Worm (Caenorhabditis elegans) whole organism, young adult: ENCODE measurements around the gene rml-3.

Experiments used
- C17E4.6 ChIP-seq: fragments of 200-800 bp; sonication (Bioruptor generic); IDR thresholded peaks from 2 replicates; pipeline ENCODE4 v1.3.6; 2022; ENCODE audit warnings: missing genetic modification reagents, missing genetic modification characterization, missing compliant biosample characterization
- F23B12.7 ChIP-seq: sonication (generic microtip); optimal IDR thresholded peaks from 2 replicates; lab custom pipeline; 2017; ENCODE audit warnings: missing genetic modification characterization, mild to moderate bottlenecking, missing compliant biosample characterization, antibody characterized with exemption, moderate library complexity; ENCODE audit not compliant: insufficient read depth
- F39B2.1 ChIP-seq: fragments of 200-800 bp; sonication (Bioruptor generic); IDR thresholded peaks from 2 replicates; pipeline ENCODE4 v1.3.6; 2022; ENCODE audit warnings: missing genetic modification reagents, missing genetic modification characterization, missing compliant biosample characterization
- F52B5.7 ChIP-seq: sonication (generic microtip); optimal IDR thresholded peaks from 2 replicates; lab custom pipeline; 2016; ENCODE audit warnings: mild to moderate bottlenecking, missing genetic modification characterization, missing compliant biosample characterization
- F57A8.1 ChIP-seq: fragments of 200-800 bp; sonication (Bioruptor generic); optimal IDR thresholded peaks from 2 replicates; lab custom pipeline; 2018; ENCODE audit warnings: mild to moderate bottlenecking, missing genetic modification characterization, moderate library complexity, missing compliant biosample characterization
- F57C9.4 ChIP-seq: sonication (generic microtip); optimal IDR thresholded peaks from 2 replicates; lab custom pipeline; 2017; ENCODE audit warnings: mild to moderate bottlenecking, missing genetic modification characterization, missing compliant biosample characterization
- K12H6.12 ChIP-seq: fragments of 200-800 bp; sonication (Bioruptor generic); optimal IDR thresholded peaks from 2 replicates; lab custom pipeline; 2018; ENCODE audit warnings: mild to moderate bottlenecking, missing genetic modification characterization, missing compliant biosample characterization
- T07F8.4 ChIP-seq: sonication (generic microtip); optimal IDR thresholded peaks from 2 replicates; lab custom pipeline; 2016; ENCODE audit warnings: mild to moderate bottlenecking, missing genetic modification characterization, moderate library complexity, missing compliant biosample characterization
- ZK185.1 ChIP-seq: sonication (generic microtip); optimal IDR thresholded peaks from 2 replicates; lab custom pipeline; 2016; ENCODE audit warnings: mild to moderate bottlenecking, missing genetic modification characterization, missing compliant biosample characterization; ENCODE audit not compliant: poor library complexity, severe bottlenecking
- akir-1 ChIP-seq: fragments of 200-800 bp; sonication (Bioruptor generic); optimal IDR thresholded peaks from 2 replicates; lab custom pipeline; 2018; ENCODE audit warnings: mild to moderate bottlenecking, missing genetic modification characterization, moderate library complexity, missing compliant biosample characterization
- cebp-2 ChIP-seq: fragments of 200-800 bp; sonication (Bioruptor generic); IDR thresholded peaks from 2 replicates; pipeline ENCODE4 v1.3.6; 2022; ENCODE audit warnings: missing genetic modification characterization, missing compliant biosample characterization
- ceh-27 ChIP-seq: fragments of 200-800 bp; sonication (Bioruptor generic); optimal IDR thresholded peaks from 2 replicates; lab custom pipeline; 2018; ENCODE audit warnings: mild to moderate bottlenecking, missing genetic modification characterization, moderate library complexity, missing compliant biosample characterization
- ceh-40 ChIP-seq: fragments of 200-800 bp; sonication (Bioruptor generic); IDR thresholded peaks from 2 replicates; pipeline ENCODE4 v1.3.6; 2022; ENCODE audit warnings: missing genetic modification characterization, missing compliant biosample characterization
- ceh-58 ChIP-seq: fragments of 200-800 bp; sonication (Bioruptor generic); IDR thresholded peaks from 2 replicates; pipeline ENCODE4 v1.3.6; 2022; ENCODE audit warnings: missing genetic modification characterization, missing compliant biosample characterization
- efl-1 ChIP-seq: fragments of 150-350 bp; optimal IDR thresholded peaks from 2 replicates; lab custom pipeline; 2014; ENCODE audit warnings: missing biosample characterization, missing genetic modification reagents, missing genetic modification characterization
- gei-17 ChIP-seq: fragments of 200-800 bp; sonication (Bioruptor generic); optimal IDR thresholded peaks from 2 replicates; lab custom pipeline; 2018; ENCODE audit warnings: mild to moderate bottlenecking, missing genetic modification characterization, missing compliant biosample characterization
- him-1 ChIP-seq: sonication (generic microtip); optimal IDR thresholded peaks from 2 replicates; lab custom pipeline; 2016; ENCODE audit warnings: missing genotype, missing genetic modification reagents, missing genetic modification characterization, missing compliant biosample characterization
- hlh-12 ChIP-seq: sonication (generic microtip); optimal IDR thresholded peaks from 2 replicates; lab custom pipeline; 2016; ENCODE audit warnings: missing genetic modification characterization, missing compliant biosample characterization
- hmg-1.2 ChIP-seq: fragments of 200-800 bp; sonication (Bioruptor generic); IDR thresholded peaks from 2 replicates; pipeline ENCODE4 v1.3.6; 2022; ENCODE audit warnings: missing genetic modification reagents, missing genetic modification characterization, missing compliant biosample characterization
- lag-1 ChIP-seq: fragments of 200-800 bp; sonication (Bioruptor generic); IDR thresholded peaks from 2 replicates; pipeline ENCODE4 v1.3.6; 2022; ENCODE audit warnings: missing genetic modification reagents, missing genetic modification characterization, missing compliant biosample characterization
- let-607 ChIP-seq, 2 experiments: fragments of 200-800 bp in 1 of 2; sonication (Bioruptor generic) in 1 of 2; sonication (generic microtip) in 1 of 2; optimal IDR thresholded peaks; 2 replicates each; lab custom pipeline; 2016 to 2018; ENCODE audit warnings: mild to moderate bottlenecking in 2 of 2, missing compliant biosample characterization in 2 of 2, missing genetic modification characterization in 2 of 2, moderate library complexity in 2 of 2, missing genotype in 1 of 2
- lin-40 ChIP-seq: sonication (generic microtip); optimal IDR thresholded peaks from 2 replicates; lab custom pipeline; 2016; ENCODE audit warnings: missing genetic modification characterization, mild to moderate bottlenecking, missing compliant biosample characterization, missing genotype, missing genetic modification reagents
- lin-54 ChIP-seq: fragments of 200-800 bp; sonication (Bioruptor generic); optimal IDR thresholded peaks from 2 replicates; lab custom pipeline; 2018; ENCODE audit warnings: mild to moderate bottlenecking, missing genetic modification characterization, missing compliant biosample characterization
- madf-3 ChIP-seq: fragments of 200-800 bp; sonication (Bioruptor generic); IDR thresholded peaks from 2 replicates; pipeline ENCODE4 v1.3.6; 2022; ENCODE audit warnings: missing genetic modification reagents, missing genetic modification characterization, missing compliant biosample characterization
- nfya-1 ChIP-seq: sonication (generic microtip); optimal IDR thresholded peaks from 2 replicates; lab custom pipeline; 2017; ENCODE audit warnings: antibody characterized with exemption, missing compliant biosample characterization, missing genetic modification characterization, borderline replicate concordance; ENCODE audit not compliant: insufficient read depth
- nhr-80 ChIP-seq: sonication (generic microtip); optimal IDR thresholded peaks from 2 replicates; lab custom pipeline; 2016; ENCODE audit warnings: missing genetic modification characterization, missing compliant biosample characterization
- pbrm-1 ChIP-seq: fragments of 200-800 bp; sonication (Bioruptor generic); IDR thresholded peaks from 2 replicates; pipeline ENCODE4 v1.3.6; 2022; ENCODE audit warnings: missing genetic modification reagents, missing genetic modification characterization, missing compliant biosample characterization
- rcor-1 ChIP-seq: fragments of 200-800 bp; sonication (Bioruptor generic); IDR thresholded peaks from 2 replicates; pipeline ENCODE4 v1.3.6; 2022; ENCODE audit warnings: missing genetic modification reagents, missing genetic modification characterization, missing compliant biosample characterization
- sdz-38 ChIP-seq: sonication (generic microtip); optimal IDR thresholded peaks from 2 replicates; lab custom pipeline; 2016; ENCODE audit warnings: missing genotype, missing genetic modification characterization, missing compliant biosample characterization
- snpc-4 ChIP-seq, 5 experiments: fragments of 150-350 bp in 1 of 5; sonication (generic microtip) in 4 of 5; optimal IDR thresholded peaks; 2 replicates each; lab custom pipeline; 2014 to 2018; ENCODE audit warnings: missing genetic modification characterization in 5 of 5, missing biosample characterization in 3 of 5, antibody characterized with exemption in 2 of 5, mild to moderate bottlenecking in 2 of 5, missing compliant biosample characterization in 2 of 5, missing genotype in 2 of 5, moderate library complexity in 2 of 5, missing genetic modification reagents in 1 of 5
- xnd-1 ChIP-seq: sonication (generic microtip); optimal IDR thresholded peaks from 2 replicates; lab custom pipeline; 2016; ENCODE audit warnings: missing genotype, missing genetic modification reagents, missing genetic modification characterization, missing compliant biosample characterization
- zfh-2 ChIP-seq: fragments of 200-800 bp; sonication (Bioruptor generic); conservative IDR thresholded peaks from 2 replicates; pipeline ENCODE4 v1.3.6; 2022; ENCODE audit warnings: missing genetic modification reagents, missing genetic modification characterization, missing compliant biosample characterization

The rml-3 gene

DNA sequence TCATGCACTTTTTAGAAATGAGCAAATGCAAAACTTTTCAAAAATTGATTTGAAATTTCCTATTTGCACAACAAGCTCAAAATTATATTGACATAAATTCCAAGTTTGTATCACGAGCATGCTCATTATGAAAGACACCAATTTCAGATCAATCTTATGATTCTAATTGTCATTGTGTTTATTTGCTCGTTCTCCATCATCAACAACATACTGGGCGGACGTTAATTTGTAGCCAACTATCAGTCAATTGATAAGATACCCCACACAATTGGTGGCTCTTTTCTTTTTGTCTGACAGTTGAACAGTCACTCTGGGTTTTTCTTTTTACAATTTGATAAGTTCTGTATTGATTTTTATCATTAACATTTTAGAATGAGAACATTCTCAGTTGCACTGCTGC is 32.9 kb upstream of the rml-3 start, which contains the start of gene lro-1 (continued):
- TF ChIP-seq snpc-4 (GFP tag; optimal IDR thresholded peaks at IDR 0.05; lab: Kevin White, UChicago) (no peak), snpc-4 (tag; optimal IDR thresholded peaks at IDR 0.05; lab: Kevin White, UChicago) (peak in 1 of 4 experiments; percentile 8), lag-1 (no peak), let-607 (tag; optimal IDR thresholded peaks at IDR 0.05; lab: Kevin White, UChicago) (peak; percentile 9 to 53), F57C9.4 (tag; lab: Kevin White, UChicago) (no peak), ceh-58 (no peak)

DNA sequence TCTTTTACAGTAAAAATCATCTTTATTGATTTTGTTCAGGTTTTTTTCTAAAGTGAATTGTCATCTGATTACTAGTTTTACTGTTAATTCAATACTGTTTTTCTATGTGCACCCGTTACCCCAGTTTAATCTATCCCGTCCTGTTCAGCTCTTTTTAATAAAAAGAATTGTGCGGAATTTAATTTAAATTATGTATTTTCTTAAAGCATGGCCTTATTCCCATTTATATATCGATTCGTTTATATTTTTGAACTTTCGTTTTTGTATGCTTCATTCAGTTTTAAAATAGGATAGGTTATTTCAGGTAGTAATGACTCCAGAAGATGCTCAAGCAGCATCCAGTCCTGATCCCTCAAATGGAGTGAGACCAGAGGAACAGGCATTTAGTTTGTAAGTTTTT is 27.9 kb upstream of the rml-3 start, which contains the start of gene W05H9.2:
TSS of gene W05H9.2 (plus strand) at position 301 of the 400 bp plus-strand sequence.
- no peak for TF ChIP-seq efl-1 (GFP tag; lab: Kevin White, UChicago)
- TF ChIP-seq F23B12.7, result no peak
- no peak for TF ChIP-seq rcor-1 (GFP tag; lab: Robert Waterston, UW)
- no peak for TF ChIP-seq zfh-2 (GFP tag; lab: Robert Waterston, UW)
- TF ChIP-seq nfya-1, result no peak
- no peak for TF ChIP-seq F52B5.7 (tag; lab: Kevin White, UChicago)
- no peak for TF ChIP-seq T07F8.4 (tag; lab: Kevin White, UChicago)
- TF ChIP-seq xnd-1 (tag; lab: Kevin White, UChicago), result no peak
- no peak for TF ChIP-seq him-1
- no peak for TF ChIP-seq akir-1
- no peak for TF ChIP-seq cebp-2
- TF ChIP-seq hlh-12 (tag; lab: Kevin White, UChicago), result no peak
- no peak for TF ChIP-seq F57A8.1 (GFP tag; lab: Kevin White, UChicago)
- no peak for TF ChIP-seq madf-3 (GFP tag; lab: Robert Waterston, UW)
- TF ChIP-seq gei-17, result no peak
- no peak for TF ChIP-seq sdz-38

DNA sequence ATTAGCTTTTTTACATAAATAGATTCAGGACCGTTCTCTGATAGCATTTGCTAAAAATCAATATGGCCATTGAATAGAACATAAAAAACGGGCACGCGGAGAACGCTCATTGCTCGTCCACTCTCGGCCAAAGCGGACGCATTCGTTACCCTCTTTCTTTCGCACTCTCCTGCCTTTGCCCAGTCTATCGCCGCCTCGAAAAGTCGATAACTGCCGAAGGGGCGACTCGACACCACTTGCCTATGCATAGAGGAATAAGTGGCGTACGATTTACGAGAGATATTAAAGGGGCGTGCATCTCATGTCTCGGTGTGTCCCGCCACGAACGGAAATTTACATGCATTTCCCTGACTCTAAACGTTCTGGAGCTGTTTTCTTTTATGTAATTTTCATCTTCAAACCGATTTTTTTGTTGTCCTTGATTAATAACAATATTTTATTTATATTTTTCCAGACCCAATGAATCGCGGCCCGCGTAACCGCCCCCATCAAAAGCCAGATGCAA is 24.4 kb upstream of the rml-3 start, which contains the start of gene W05H9.4:
TSS of gene W05H9.4 (plus strand) at position 455 of the 505 bp plus-strand sequence.
- TF ChIP-seq lin-40 (tag; lab: Kevin White, UChicago) (peak; percentile 20), rcor-1 (GFP tag; lab: Robert Waterston, UW) (no peak), K12H6.12 (tag; lab: Kevin White, UChicago) (peak; percentile 18), C17E4.6 (GFP tag; lab: Robert Waterston, UW) (0 out of 2 replicates have a peak, but pooled peaks have one; percentile 24), xnd-1 (tag; lab: Kevin White, UChicago) (no peak), zfh-2 (GFP tag; lab: Robert Waterston, UW) (peak; percentile 73; the same call in 1 of the 2 replicates), ceh-27 (GFP tag; lab: Kevin White, UChicago) (peak; percentile 36), pbrm-1 (GFP tag; lab: Robert Waterston, UW) (0 out of 2 replicates have a peak, but pooled peaks have one; percentile 19), lin-54 (GFP tag; lab: Kevin White, UChicago) (no peak), madf-3 (GFP tag; lab: Robert Waterston, UW) (no peak), ceh-40 (GFP tag; lab: Robert Waterston, UW) (no peak), ZK185.1 (tag; lab: Kevin White, UChicago) (peak; percentile 19), hmg-1.2 (GFP tag; lab: Robert Waterston, UW) (peak; percentile 70), nhr-80 (tag; lab: Kevin White, UChicago) (peak; percentile 14)

DNA sequence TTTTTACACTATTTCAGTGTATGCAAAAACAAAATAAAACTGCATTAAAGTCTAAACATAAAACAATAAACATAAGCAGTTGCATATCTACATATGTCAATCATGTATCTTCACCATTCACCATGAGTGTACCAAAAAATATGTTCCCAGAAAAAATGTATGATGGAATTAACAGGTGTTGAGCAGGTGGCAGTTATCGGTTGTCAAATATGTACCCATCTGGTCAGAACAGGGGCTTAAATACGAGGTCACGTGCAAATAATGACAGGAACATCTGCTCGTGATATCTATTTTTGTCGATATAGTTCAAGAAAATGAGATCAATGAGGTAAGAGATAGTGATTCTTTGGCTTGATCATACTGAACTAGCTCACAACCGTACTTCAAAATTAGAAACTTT is 20.2 kb upstream of the rml-3 start:
- TF ChIP-seq snpc-4 (GFP tag; optimal IDR thresholded peaks at IDR 0.05; lab: Kevin White, UChicago) (no peak), snpc-4 (tag; optimal IDR thresholded peaks at IDR 0.05; lab: Kevin White, UChicago) (no peak), F39B2.1 (no peak)
- TF ChIP-seq, all 124 proteins: peak for 0
